Worm (Caenorhabditis elegans): Measurements from ENCODE around the gene Y44A6D.3.
A peak's percentile ranks its signal among the peaks of the same experiment; 100 is the strongest.

Gene Y44A6D.3

ce11 chrV:20752609-20753102, 39.6 kb downstream of the Y44A6D.3 start, which contains the start of gene pha-4:
Gene pha-4 (plus strand): TSS chrV:20753052.
- TF ChIP-seq snpc-1.2 (GFP tag; IDR thresholded peaks at IDR 0.05), result 0 out of 2 replicates have a peak, but pooled peaks have one; percentile 28
- TF ChIP-seq fos-1 (tag; optimal IDR thresholded peaks at IDR 0.05), result no peak
- TF ChIP-seq ztf-11 (tag; optimal IDR thresholded peaks at IDR 0.05), result no peak
- peak; percentile 59 for TF ChIP-seq pqm-1 (tag; optimal IDR thresholded peaks at IDR 0.05)
- TF ChIP-seq hlh-30 (tag; optimal IDR thresholded peaks at IDR 0.05; ENCODE audit: insufficient read depth), result peak; percentile 54
- no peak for TF ChIP-seq aly-2 (tag; optimal IDR thresholded peaks at IDR 0.05)
- no peak for TF ChIP-seq saeg-2 (GFP tag; IDR thresholded peaks at IDR 0.05)
- no peak for TF ChIP-seq daf-16 (GFP tag; optimal IDR thresholded peaks at IDR 0.05)
- peak; percentile 45 for TF ChIP-seq daf-16 (tag; optimal IDR thresholded peaks at IDR 0.05)
- peak; percentile 52 for TF ChIP-seq mep-1 (tag; optimal IDR thresholded peaks at IDR 0.05)
- peak; percentile 88 for TF ChIP-seq hlh-11 (tag; optimal IDR thresholded peaks at IDR 0.05)
- TF ChIP-seq mxl-3 (GFP tag; optimal IDR thresholded peaks at IDR 0.05), result peak; percentile 76
- peak; percentile 11; the same call in 1 of the 2 replicates for TF ChIP-seq T26A8.4 (GFP tag; IDR thresholded peaks at IDR 0.05)
- TF ChIP-seq dmd-6 (GFP tag; IDR thresholded peaks at IDR 0.05), result peak; percentile 64; the same call in 1 of the 2 replicates
- peak; percentile 43 for TF ChIP-seq set-16 (GFP tag; IDR thresholded peaks at IDR 0.05)
- no peak for TF ChIP-seq tag-97 (GFP tag; IDR thresholded peaks at IDR 0.05)
- TF ChIP-seq F49E8.2 (tag; optimal IDR thresholded peaks at IDR 0.05; ENCODE audit: borderline replicate concordance), result no peak
- peak; percentile 20 for TF ChIP-seq nhr-77 (tag; optimal IDR thresholded peaks at IDR 0.05)
- peak; percentile 32 for TF ChIP-seq nhr-102 (tag; optimal IDR thresholded peaks at IDR 0.05)
- TF ChIP-seq dve-1 (tag; optimal IDR thresholded peaks at IDR 0.05; ENCODE audit: insufficient read depth), result peak; percentile 79
- no peak for TF ChIP-seq F26F4.8 (GFP tag; conservative IDR thresholded peaks at IDR 0.05)
- peak; percentile 59 for TF ChIP-seq mes-2 (tag; optimal IDR thresholded peaks at IDR 0.05; ENCODE audit: poor library complexity, severe bottlenecking)
- TF ChIP-seq ceh-44 (GFP tag; IDR thresholded peaks at IDR 0.05), result no peak
- TF ChIP-seq hif-1 (tag; optimal IDR thresholded peaks at IDR 0.05), result peak in 1 of 2 experiments; percentile 8
- no peak for TF ChIP-seq D1046.2 (GFP tag; IDR thresholded peaks at IDR 0.05)
- peak; percentile 31 for TF ChIP-seq nhr-28 (tag; optimal IDR thresholded peaks at IDR 0.05)
- TF ChIP-seq aha-1 (tag), result peak; percentile 23
- peak; percentile 68 for TF ChIP-seq php-3 (GFP tag; IDR thresholded peaks at IDR 0.05)
- TF ChIP-seq pha-4 (GFP tag; IDR thresholded peaks at IDR 0.05), result no peak
- peak; percentile 95 for TF ChIP-seq pha-4 (tag; optimal IDR thresholded peaks at IDR 0.05)
- TF ChIP-seq nhr-48 (tag; optimal IDR thresholded peaks at IDR 0.05), result peak; percentile 40
- peak; percentile 65 for TF ChIP-seq nhr-6 (tag; optimal IDR thresholded peaks at IDR 0.05)
- no peak for TF ChIP-seq egl-43 (GFP tag; IDR thresholded peaks at IDR 0.05)

DNA sequence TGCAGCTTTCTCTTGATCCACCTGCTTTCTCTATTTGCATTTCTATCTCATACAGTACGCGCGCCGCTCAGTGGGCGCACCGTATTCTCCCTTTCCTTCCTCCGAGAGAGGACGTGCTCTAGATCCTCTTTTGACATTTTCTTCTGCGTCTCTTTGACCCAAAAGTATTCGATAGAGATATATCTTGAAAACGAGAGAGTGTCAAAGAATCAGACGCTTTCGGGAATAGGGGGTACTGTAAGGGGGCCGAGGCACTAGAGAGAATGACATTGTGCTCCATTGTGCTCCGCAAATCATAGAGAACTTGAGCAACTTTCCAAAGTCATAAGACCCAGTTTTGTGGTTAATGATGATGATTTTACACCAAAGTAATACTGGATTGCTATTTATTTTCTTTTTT, 43.1 kb downstream of the Y44A6D.3 start:
- TF ChIP-seq nhr-42 (GFP tag; IDR thresholded peaks at IDR 0.05) (no peak), nhr-28 (tag; optimal IDR thresholded peaks at IDR 0.05) (peak; percentile 6), pha-4 (GFP tag; IDR thresholded peaks at IDR 0.05) (no peak), pha-4 (tag; optimal IDR thresholded peaks at IDR 0.05) (peak; percentile 100)

DNA sequence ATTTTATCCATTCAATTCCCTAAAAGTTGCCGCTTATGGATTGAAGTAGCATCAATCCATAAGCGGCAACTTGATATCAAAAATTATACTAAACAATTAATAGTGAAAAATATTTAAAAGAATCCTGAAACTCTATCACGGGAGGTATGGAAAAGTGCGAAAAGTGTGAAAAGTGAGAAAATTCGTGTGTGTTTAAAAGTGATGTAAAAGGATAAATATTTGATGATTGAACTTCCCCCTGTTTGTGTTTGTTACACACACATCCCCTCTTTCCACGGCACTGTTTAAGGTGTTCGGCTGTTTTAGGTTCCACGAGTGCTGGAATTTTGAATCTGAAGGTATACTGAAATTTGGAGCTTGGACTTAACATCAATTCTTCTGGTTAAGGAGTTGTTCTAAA, 44.3 kb downstream of the Y44A6D.3 start:
- TF ChIP-seq pha-4 (GFP tag; IDR thresholded peaks at IDR 0.05) (no peak), pha-4 (tag; optimal IDR thresholded peaks at IDR 0.05) (peak; percentile 57), dve-1 (tag; optimal IDR thresholded peaks at IDR 0.05; ENCODE audit: insufficient read depth) (no peak)

- no peak for TF ChIP-seq dve-1 (tag; optimal IDR thresholded peaks at IDR 0.05; ENCODE audit: insufficient read depth)
- no peak for TF ChIP-seq tra-1 (GFP tag; IDR thresholded peaks at IDR 0.05)
- TF ChIP-seq lin-15B (tag; optimal IDR thresholded peaks at IDR 0.05), result no peak
- no peak for TF ChIP-seq ztf-11 (tag; optimal IDR thresholded peaks at IDR 0.05)
- no peak for TF ChIP-seq mdl-1 (tag; optimal IDR thresholded peaks at IDR 0.05)
- no peak for TF ChIP-seq unc-62 (GFP tag; optimal IDR thresholded peaks at IDR 0.05 in 1 of 2)
- no peak for TF ChIP-seq unc-62 (tag; optimal IDR thresholded peaks at IDR 0.05)
- TF ChIP-seq cey-2 (tag; optimal IDR thresholded peaks at IDR 0.05; ENCODE audit: borderline replicate concordance, insufficient read depth), result no peak
- no peak for TF ChIP-seq zfp-3 (GFP tag; conservative IDR thresholded peaks at IDR 0.05)
- no peak for TF ChIP-seq mxl-2 (GFP tag; conservative IDR thresholded peaks at IDR 0.05)
- no peak for TF ChIP-seq hmg-1.1 (GFP tag; IDR thresholded peaks at IDR 0.05)
- TF ChIP-seq ceh-44 (GFP tag; IDR thresholded peaks at IDR 0.05), result no peak
- no peak for TF ChIP-seq Y75B8A.6 (GFP tag; IDR thresholded peaks at IDR 0.05)
- no peak for TF ChIP-seq unc-39 (tag; optimal IDR thresholded peaks at IDR 0.05)
- no peak for TF ChIP-seq skn-1 (tag; optimal IDR thresholded peaks at IDR 0.05)
- TF ChIP-seq fkh-10 (GFP tag; optimal IDR thresholded peaks at IDR 0.05), result no peak
Observed at ce11 chrV:20746805-20747204, 45.4 kb downstream of the Y44A6D.3 start.

Data from whole organism, L4 larva.